Worm (Caenorhabditis elegans): ENCODE measurements around the gene F02E11.2.
"Not testable (repeated sequence)": the region's sequence is repeated elsewhere in the genome, so short reads cannot be mapped to it uniquely, and the experiment has no call there.

F02E11.2 gene

ce11 chrII:3284558-3284957, 22.0 kb downstream of the F02E11.2 start, which contains the start of gene scl-15:
Gene scl-15 (minus strand): TSS chrII:3284658.
- no peak for TF ChIP-seq lsy-2 (tag; optimal IDR thresholded peaks at IDR 0.05)
- no peak for TF ChIP-seq nhr-11 (tag; optimal IDR thresholded peaks at IDR 0.05)
- no peak for TF ChIP-seq lin-11 (tag; optimal IDR thresholded peaks at IDR 0.05)
- no peak for TF ChIP-seq ztf-11 (tag; optimal IDR thresholded peaks at IDR 0.05)
- TF ChIP-seq F13H6.1 (tag; optimal IDR thresholded peaks at IDR 0.05) = no peak
- TF ChIP-seq mdl-1 (tag; optimal IDR thresholded peaks at IDR 0.05) = no peak
- TF ChIP-seq mbf-1 (tag; optimal IDR thresholded peaks at IDR 0.05) = no peak
- no peak for TF ChIP-seq nhr-77 (tag; optimal IDR thresholded peaks at IDR 0.05)
- no peak for TF ChIP-seq C34F6.9 (tag; optimal IDR thresholded peaks at IDR 0.05)

ce11 chrII:3287073-3287472, 24.5 kb downstream of the F02E11.2 start, which contains the start of gene sri-63:
Gene sri-63 (plus strand): TSS chrII:3287373.
- no peak for TF ChIP-seq gmeb-1 (tag; optimal IDR thresholded peaks at IDR 0.05)
- no peak for TF ChIP-seq crh-2 (tag; optimal IDR thresholded peaks at IDR 0.05)
- TF ChIP-seq dmd-4 (tag; optimal IDR thresholded peaks at IDR 0.05) = no peak

ce11 chrII:3290544-3290943, 27.9 kb downstream of the F02E11.2 start, which contains the start of gene F39E9.14:
Gene F39E9.14 (minus strand): TSS chrII:3290644.
- not testable (repeated sequence) for TF ChIP-seq ztf-4 (tag; optimal IDR thresholded peaks at IDR 0.05); elt-3 (tag; optimal IDR thresholded peaks at IDR 0.05); Y55F3AM.14 (GFP tag; optimal IDR thresholded peaks at IDR 0.05)

ce11 chrII:3295193-3295592, 32.6 kb downstream of the F02E11.2 start, which contains the start of gene btb-17:
Gene btb-17 (plus strand): TSS chrII:3295405.
- no peak for TF ChIP-seq ama-1 (optimal IDR thresholded peaks at IDR 0.05)
- peak; percentile 9 for TF ChIP-seq gmeb-1 (tag; optimal IDR thresholded peaks at IDR 0.05)
- no peak for TF ChIP-seq F13H6.1 (tag; optimal IDR thresholded peaks at IDR 0.05)
- TF ChIP-seq aly-2 (tag; optimal IDR thresholded peaks at IDR 0.05) = no peak
- TF ChIP-seq ztf-4 (tag; optimal IDR thresholded peaks at IDR 0.05) = no peak
- TF ChIP-seq nhr-6 (tag; optimal IDR thresholded peaks at IDR 0.05) = no peak
- TF ChIP-seq blmp-1 (tag; optimal IDR thresholded peaks at IDR 0.05; ENCODE audit: insufficient read depth) = no peak
- TF ChIP-seq dmd-4 (tag; optimal IDR thresholded peaks at IDR 0.05) = no peak
- no peak for TF ChIP-seq ztf-1 (GFP tag; conservative IDR thresholded peaks at IDR 0.05)
- no peak for TF ChIP-seq nhr-77 (tag; optimal IDR thresholded peaks at IDR 0.05)
- no peak for TF ChIP-seq elt-1 (tag; optimal IDR thresholded peaks at IDR 0.05)
- TF ChIP-seq Y55F3AM.14 (GFP tag; optimal IDR thresholded peaks at IDR 0.05) = no peak
- TF ChIP-seq peb-1 (tag; optimal IDR thresholded peaks at IDR 0.05) = no peak
- TF ChIP-seq elt-3 (tag; optimal IDR thresholded peaks at IDR 0.05) = no peak
- no peak for TF ChIP-seq lin-11 (tag; optimal IDR thresholded peaks at IDR 0.05)
- TF ChIP-seq ceh-82 (tag; optimal IDR thresholded peaks at IDR 0.05) = no peak
- peak; percentile 58 for TF ChIP-seq fos-1 (tag; optimal IDR thresholded peaks at IDR 0.05)

- peak; percentile 45 for TF ChIP-seq fos-1 (tag; optimal IDR thresholded peaks at IDR 0.05)
- TF ChIP-seq unc-62 (GFP tag; optimal IDR thresholded peaks at IDR 0.05) = no peak
These were observed 34.0 kb downstream of the F02E11.2 start, which contains the start of gene btb-16 for ce11 chrII:3296644-3297043. Gene btb-16 (plus strand): TSS chrII:3296883.

ce11 chrII:3297914-3298313, 35.3 kb downstream of the F02E11.2 start, which contains the start of gene btb-18:
Gene btb-18 (plus strand): TSS chrII:3298214.
- no peak for TF ChIP-seq nhr-23 (tag; optimal IDR thresholded peaks at IDR 0.05)
- TF ChIP-seq crh-2 (tag; optimal IDR thresholded peaks at IDR 0.05) = no peak
- TF ChIP-seq nhr-6 (tag; optimal IDR thresholded peaks at IDR 0.05) = no peak
- TF ChIP-seq elt-3 (tag; optimal IDR thresholded peaks at IDR 0.05) = no peak
- no peak for TF ChIP-seq ZK546.5 (tag; optimal IDR thresholded peaks at IDR 0.05)
- no peak for TF ChIP-seq egl-27 (tag; optimal IDR thresholded peaks at IDR 0.05)
- no peak for TF ChIP-seq nhr-237 (tag; optimal IDR thresholded peaks at IDR 0.05)

ce11 chrII:3299457-3299856, 36.9 kb downstream of the F02E11.2 start, which contains the start of gene btb-22:
Gene btb-22 (plus strand): TSS chrII:3299757.
- TF ChIP-seq lin-13 (GFP tag; optimal IDR thresholded peaks at IDR 0.05) = no peak
- no peak for TF ChIP-seq aly-2 (tag; optimal IDR thresholded peaks at IDR 0.05)
- no peak for TF ChIP-seq elt-1 (tag; optimal IDR thresholded peaks at IDR 0.05)
- TF ChIP-seq sem-4 (tag; optimal IDR thresholded peaks at IDR 0.05) = no peak
- no peak for TF ChIP-seq zag-1 (tag; optimal IDR thresholded peaks at IDR 0.05)
- no peak for TF ChIP-seq sma-3 (GFP tag; optimal IDR thresholded peaks at IDR 0.05)
- TF ChIP-seq alr-1 (tag; optimal IDR thresholded peaks at IDR 0.05) = no peak
- TF ChIP-seq nhr-129 (tag; optimal IDR thresholded peaks at IDR 0.05) = no peak
- TF ChIP-seq sma-9 (GFP tag; optimal IDR thresholded peaks at IDR 0.05) = no peak
- no peak for TF ChIP-seq sma-9 (tag; optimal IDR thresholded peaks at IDR 0.05)
- no peak for TF ChIP-seq nhr-12 (tag; optimal IDR thresholded peaks at IDR 0.05)
- no peak for TF ChIP-seq ztf-11 (tag; optimal IDR thresholded peaks at IDR 0.05)
- no peak for TF ChIP-seq nhr-23 (tag; optimal IDR thresholded peaks at IDR 0.05)
- TF ChIP-seq peb-1 (tag; optimal IDR thresholded peaks at IDR 0.05) = no peak
- TF ChIP-seq gmeb-1 (tag; optimal IDR thresholded peaks at IDR 0.05) = no peak
- TF ChIP-seq crh-2 (tag; optimal IDR thresholded peaks at IDR 0.05) = no peak
- TF ChIP-seq elt-3 (tag; optimal IDR thresholded peaks at IDR 0.05) = no peak
- no peak for TF ChIP-seq nhr-25 (tag; optimal IDR thresholded peaks at IDR 0.05)
- TF ChIP-seq egl-27 (tag; optimal IDR thresholded peaks at IDR 0.05) = no peak
- no peak for TF ChIP-seq F13H6.1 (tag; optimal IDR thresholded peaks at IDR 0.05)
- no peak for TF ChIP-seq skn-1 (tag; optimal IDR thresholded peaks at IDR 0.05)
